Fruit fly (Drosophila melanogaster): ENCODE measurements around the gene Eno.

Gene Eno

DNA sequence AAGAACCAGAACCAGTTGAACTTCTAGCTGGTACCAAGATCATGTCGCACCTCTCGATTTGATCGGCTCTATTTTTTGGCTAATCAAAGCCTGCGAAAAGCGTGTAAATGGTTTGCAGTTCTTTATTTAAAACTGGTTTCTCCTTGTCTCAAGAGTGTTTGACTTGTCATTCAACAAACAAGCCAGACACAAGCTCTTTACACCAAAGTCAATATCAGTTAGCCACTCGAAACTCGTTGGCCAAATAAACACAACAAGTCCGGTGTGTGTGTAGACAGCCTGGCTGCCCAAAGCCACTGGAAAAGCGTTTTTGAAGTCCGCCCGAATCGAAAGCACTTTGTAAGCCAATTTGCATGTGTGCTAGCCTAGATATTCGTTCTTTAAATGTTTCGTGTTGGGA, 10.7 kb upstream of the Eno start:
- no peak for TF ChIP-seq gl (tag; optimal IDR thresholded peaks at IDR 0.05)
- TF ChIP-seq CG32121 (GFP tag; IDR thresholded peaks at IDR 0.05) = no peak
- TF ChIP-seq Pif1B (GFP tag; optimal IDR thresholded peaks at IDR 0.05) = no peak
- TF ChIP-seq Pif1A (GFP tag; optimal IDR thresholded peaks at IDR 0.05) = no peak
- TF ChIP-seq CG10348 (GFP tag; IDR thresholded peaks at IDR 0.05) = no peak

DNA sequence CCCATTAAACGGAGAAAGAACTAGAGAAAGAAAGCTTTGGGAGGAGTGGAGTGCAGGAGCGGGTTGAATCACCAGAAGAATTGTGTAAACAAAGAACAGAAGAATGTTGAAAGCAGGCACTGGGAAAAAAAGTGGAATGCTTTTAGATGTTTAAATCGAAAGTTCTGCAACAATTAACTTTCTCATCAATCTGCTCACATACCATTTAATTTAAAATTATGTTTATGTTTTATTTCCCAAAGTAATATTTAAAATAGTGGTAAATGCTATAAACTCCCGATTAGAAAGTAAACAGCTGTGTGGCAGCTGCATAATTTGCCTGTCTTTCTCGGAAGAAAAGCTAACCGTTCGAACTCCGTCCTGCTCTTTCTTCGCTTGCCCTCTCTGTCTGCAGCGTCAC, 8.6 kb upstream of the Eno start:
- TF ChIP-seq Ets98B (GFP tag; IDR thresholded peaks at IDR 0.05) = no peak
- TF ChIP-seq CG17806 (tag; optimal IDR thresholded peaks at IDR 0.05) = peak; percentile 21
- TF ChIP-seq CG14655 (GFP tag; optimal IDR thresholded peaks at IDR 0.05) = peak; percentile 66
- TF ChIP-seq Pif1A (GFP tag; optimal IDR thresholded peaks at IDR 0.05) = peak; percentile 40
- no peak for TF ChIP-seq CG4496 (GFP tag; IDR thresholded peaks at IDR 0.05)
- TF ChIP-seq gl (tag; optimal IDR thresholded peaks at IDR 0.05) = no peak
- peak; percentile 75 for TF ChIP-seq CG8301 (tag; optimal IDR thresholded peaks at IDR 0.05)
- TF ChIP-seq CG34367 (tag; optimal IDR thresholded peaks at IDR 0.05) = no peak
- TF ChIP-seq rn (GFP tag; IDR thresholded peaks at IDR 0.05) = no peak
- no peak for TF ChIP-seq CG8159 (tag; optimal IDR thresholded peaks at IDR 0.05)

DNA sequence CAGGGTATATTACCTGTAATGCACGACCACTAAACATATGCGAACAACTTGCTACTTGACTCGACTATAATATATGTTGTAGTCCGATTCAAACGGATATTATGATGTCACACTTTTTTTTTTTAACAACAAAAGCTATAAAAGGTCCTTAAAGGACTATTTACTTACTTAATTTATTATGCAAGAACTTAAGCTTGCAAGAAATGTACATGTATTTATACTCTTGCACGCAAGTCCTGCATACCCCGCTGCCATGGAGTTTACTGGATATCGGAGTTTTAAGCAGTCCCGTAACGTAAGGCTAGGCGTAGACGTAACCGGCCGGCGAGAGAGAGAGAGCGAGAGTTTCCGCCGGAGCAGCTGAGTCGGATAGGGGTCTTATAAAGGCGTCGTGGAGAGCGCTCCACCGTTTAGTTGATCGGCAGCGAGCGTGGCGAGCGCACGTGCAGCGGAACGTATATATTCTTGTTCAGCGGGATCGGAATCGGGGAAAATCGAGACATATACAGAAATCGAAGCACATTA, 7.7 kb upstream of the Eno start:
- TF ChIP-seq CG13204 (GFP tag; optimal IDR thresholded peaks at IDR 0.05) = no peak
- TF ChIP-seq D1 (tag; optimal IDR thresholded peaks at IDR 0.05) = peak; percentile 78
- peak; percentile 96 for TF ChIP-seq CG14655 (GFP tag; optimal IDR thresholded peaks at IDR 0.05)
- TF ChIP-seq CG15710 (tag; optimal IDR thresholded peaks at IDR 0.05) = peak; percentile 76
- TF ChIP-seq CG10348 (GFP tag; IDR thresholded peaks at IDR 0.05) = peak; percentile 81; the same call in 1 of the 2 replicates
- peak; percentile 95 for TF ChIP-seq Pif1A (GFP tag; optimal IDR thresholded peaks at IDR 0.05)
- TF ChIP-seq CG9948 (tag; optimal IDR thresholded peaks at IDR 0.05) = peak; percentile 86
- TF ChIP-seq fd96Ca (GFP tag; IDR thresholded peaks at IDR 0.05) = peak; percentile 94
- TF ChIP-seq gl (tag; optimal IDR thresholded peaks at IDR 0.05) = peak; percentile 42
- TF ChIP-seq CG12605 (GFP tag; IDR thresholded peaks at IDR 0.05) = peak; percentile 79
- TF ChIP-seq EcR (GFP tag; optimal IDR thresholded peaks at IDR 0.05) = no peak
- TF ChIP-seq Ets98B (GFP tag; IDR thresholded peaks at IDR 0.05) = peak; percentile 94
- TF ChIP-seq CG8159 (tag; optimal IDR thresholded peaks at IDR 0.05) = peak; percentile 78
- TF ChIP-seq CG17806 (tag; optimal IDR thresholded peaks at IDR 0.05) = peak; percentile 77
- peak; percentile 92 for TF ChIP-seq CG4496 (GFP tag; IDR thresholded peaks at IDR 0.05)
- peak; percentile 93 for TF ChIP-seq rn (GFP tag; IDR thresholded peaks at IDR 0.05)
- peak; percentile 97 for TF ChIP-seq CG8301 (tag; optimal IDR thresholded peaks at IDR 0.05)
- peak; percentile 50 for TF ChIP-seq Snoo (tag; optimal IDR thresholded peaks at IDR 0.05)
- peak; percentile 93 for TF ChIP-seq Pif1B (GFP tag; optimal IDR thresholded peaks at IDR 0.05)
- TF ChIP-seq CG32121 (GFP tag; IDR thresholded peaks at IDR 0.05) = peak; percentile 96
- peak; percentile 60 for TF ChIP-seq CG34367 (tag; optimal IDR thresholded peaks at IDR 0.05)

DNA sequence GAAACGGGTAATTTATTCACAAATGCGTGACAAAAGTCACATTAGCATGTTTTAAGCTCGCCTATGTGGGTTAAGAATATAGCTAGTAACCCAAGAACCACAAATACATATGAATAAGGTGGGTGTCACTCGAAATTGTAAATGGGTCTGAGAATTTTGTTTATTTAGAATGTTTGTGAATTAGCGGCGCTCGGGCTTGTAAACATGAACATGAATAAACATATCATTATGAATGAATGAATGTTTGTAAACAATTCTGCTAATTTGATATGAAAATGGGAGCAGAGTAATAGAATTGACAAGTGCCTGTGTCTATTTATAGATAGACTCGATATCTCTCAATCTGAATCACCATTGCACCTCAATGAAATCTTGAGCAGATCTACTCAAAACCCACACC, 5.7 kb upstream of the Eno start:
- TF ChIP-seq CG17806 (tag; optimal IDR thresholded peaks at IDR 0.05) = no peak
- no peak for TF ChIP-seq Pif1A (GFP tag; optimal IDR thresholded peaks at IDR 0.05)
- TF ChIP-seq rn (GFP tag; IDR thresholded peaks at IDR 0.05) = no peak
- TF ChIP-seq Pif1B (GFP tag; optimal IDR thresholded peaks at IDR 0.05) = no peak
- TF ChIP-seq Ets98B (GFP tag; IDR thresholded peaks at IDR 0.05) = no peak
- TF ChIP-seq CG8301 (tag; optimal IDR thresholded peaks at IDR 0.05) = no peak
- no peak for TF ChIP-seq D1 (tag; optimal IDR thresholded peaks at IDR 0.05)
- TF ChIP-seq CG4496 (GFP tag; IDR thresholded peaks at IDR 0.05) = no peak
- TF ChIP-seq Snoo (tag; optimal IDR thresholded peaks at IDR 0.05) = no peak
- no peak for TF ChIP-seq CG14655 (GFP tag; optimal IDR thresholded peaks at IDR 0.05)
- TF ChIP-seq CG12605 (GFP tag; IDR thresholded peaks at IDR 0.05) = no peak
- TF ChIP-seq CG15710 (tag; optimal IDR thresholded peaks at IDR 0.05) = no peak
- no peak for TF ChIP-seq CG9948 (tag; optimal IDR thresholded peaks at IDR 0.05)
- TF ChIP-seq CG10348 (GFP tag; IDR thresholded peaks at IDR 0.05) = no peak
- no peak for TF ChIP-seq CG32121 (GFP tag; IDR thresholded peaks at IDR 0.05)
- no peak for TF ChIP-seq CG13204 (GFP tag; optimal IDR thresholded peaks at IDR 0.05)

DNA sequence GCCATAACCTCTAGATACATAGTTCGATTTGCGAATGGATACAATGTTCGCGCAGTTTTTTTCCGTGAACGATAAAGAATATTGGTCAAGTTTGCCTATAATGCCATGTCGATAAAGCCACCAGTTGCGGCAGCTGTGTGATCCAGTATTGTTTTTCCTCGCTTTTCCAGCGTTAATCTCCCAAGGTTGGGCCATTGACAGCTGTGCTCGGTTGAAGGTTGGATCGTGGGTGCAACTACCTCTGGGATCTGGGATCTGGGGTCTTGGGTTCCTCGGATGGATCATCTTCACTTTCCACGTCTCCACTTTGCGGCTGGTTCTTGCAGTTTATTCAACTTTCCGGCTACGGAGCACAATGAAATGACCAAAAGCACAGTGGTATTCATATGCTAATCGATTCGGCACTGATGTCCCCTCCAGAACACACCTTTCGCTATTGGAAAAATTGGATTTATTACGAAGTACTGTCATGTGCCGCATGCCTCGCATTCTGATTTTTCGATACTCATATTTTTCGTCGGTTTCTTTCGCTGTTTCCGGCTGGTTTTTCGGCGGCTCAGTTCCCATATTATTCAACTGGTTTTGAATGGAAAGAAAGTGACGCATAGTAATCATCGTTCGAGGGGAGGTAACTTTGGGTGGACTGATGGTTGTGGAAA, 3.8 kb upstream of the Eno start:
- TF ChIP-seq EcR (GFP tag; optimal IDR thresholded peaks at IDR 0.05) (peak; percentile 96), Ets98B (GFP tag; IDR thresholded peaks at IDR 0.05) (no peak)

DNA sequence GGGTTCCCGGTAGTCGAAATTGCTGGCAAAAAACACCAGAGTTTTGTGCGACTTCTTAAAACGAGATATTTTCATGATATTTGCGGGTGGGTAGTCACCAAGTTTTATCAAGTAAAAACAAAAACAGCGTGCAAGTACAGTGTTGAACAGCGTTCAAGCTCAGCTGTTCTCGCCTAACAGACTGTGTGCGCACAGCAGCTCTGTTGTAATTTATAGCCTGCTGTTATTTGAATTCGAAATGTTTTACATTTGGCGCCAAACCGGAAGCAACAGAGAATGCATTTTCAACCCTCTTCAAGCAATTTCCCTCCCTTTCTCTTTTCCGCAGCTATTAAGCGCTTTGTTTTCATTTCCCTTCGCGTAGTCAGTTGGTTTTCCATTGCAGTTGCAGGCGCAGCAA, 2.8 kb upstream of the Eno start, which contains the start of the genes CG17652 and CG17646:
Gene CG17652, minus strand, starts transcription at position 168 of the 400 bp plus-strand sequence.
Gene CG17646, plus strand, starts transcription at position 336 of the 400 bp plus-strand sequence.
- TF ChIP-seq CG12605 (GFP tag; IDR thresholded peaks at IDR 0.05) (no peak), CG9948 (tag; optimal IDR thresholded peaks at IDR 0.05) (no peak), CG8301 (tag; optimal IDR thresholded peaks at IDR 0.05) (no peak), CG34367 (tag; optimal IDR thresholded peaks at IDR 0.05) (no peak), EcR (GFP tag; optimal IDR thresholded peaks at IDR 0.05) (peak; percentile 26), CG8159 (tag; optimal IDR thresholded peaks at IDR 0.05) (peak; percentile 7), Snoo (tag; optimal IDR thresholded peaks at IDR 0.05) (no peak), D1 (tag; optimal IDR thresholded peaks at IDR 0.05) (no peak), Ets98B (GFP tag; IDR thresholded peaks at IDR 0.05) (peak; percentile 19; the same call in 1 of the 2 replicates), CG14655 (GFP tag; optimal IDR thresholded peaks at IDR 0.05) (no peak)

Measured in whole organism, pupa.